Worm (Caenorhabditis elegans): Measurements from ENCODE around the gene str-64.

str-64 gene

ce11 chrV:3269407-3269806 is 13.7 kb upstream of the str-64 start, which contains the start of gene T28A11.19:
Gene T28A11.19, minus strand, starts transcription at chrV:3269514.
- no peak for TF ChIP-seq hlh-30 (tag; optimal IDR thresholded peaks at IDR 0.05; ENCODE audit: insufficient read depth)
- no peak for TF ChIP-seq nhr-232 (tag; optimal IDR thresholded peaks at IDR 0.05)
- no peak for TF ChIP-seq rnt-1 (tag; optimal IDR thresholded peaks at IDR 0.05)
- no peak for TF ChIP-seq sdc-2 (tag; optimal IDR thresholded peaks at IDR 0.05)
- no peak for TF ChIP-seq F13H6.1 (tag; optimal IDR thresholded peaks at IDR 0.05)
- no peak for TF ChIP-seq ceh-6 (GFP tag; optimal IDR thresholded peaks at IDR 0.05)
- TF ChIP-seq fkh-10 (GFP tag; optimal IDR thresholded peaks at IDR 0.05): no peak
- TF ChIP-seq pqm-1 (tag; optimal IDR thresholded peaks at IDR 0.05): no peak
- no peak for TF ChIP-seq sox-4 (tag; optimal IDR thresholded peaks at IDR 0.05)
- TF ChIP-seq syd-9 (tag; optimal IDR thresholded peaks at IDR 0.05): no peak
- no peak for TF ChIP-seq sox-2 (GFP tag; IDR thresholded peaks at IDR 0.05)

ce11 chrV:3273156-3273555 is 9.9 kb upstream of the str-64 start, which contains the start of gene T28A11.20:
Gene T28A11.20, minus strand, starts transcription at chrV:3273256.
- no peak for TF ChIP-seq sox-4 (tag; optimal IDR thresholded peaks at IDR 0.05)

- TF ChIP-seq ama-1 (optimal IDR thresholded peaks at IDR 0.05): no peak
- no peak for TF ChIP-seq zip-5 (tag; optimal IDR thresholded peaks at IDR 0.05)
- no peak for TF ChIP-seq che-1 (tag; optimal IDR thresholded peaks at IDR 0.05)
- TF ChIP-seq unc-55 (GFP tag; optimal IDR thresholded peaks at IDR 0.05): no peak
- no peak for TF ChIP-seq ceh-19 (GFP tag; optimal IDR thresholded peaks at IDR 0.05)
- TF ChIP-seq lim-6 (tag; optimal IDR thresholded peaks at IDR 0.05): no peak
- TF ChIP-seq pat-9 (tag; optimal IDR thresholded peaks at IDR 0.05): no peak
- TF ChIP-seq ceh-24 (tag; optimal IDR thresholded peaks at IDR 0.05): no peak
- TF ChIP-seq ceh-6 (GFP tag; optimal IDR thresholded peaks at IDR 0.05): no peak
- no peak for TF ChIP-seq nhr-232 (tag; optimal IDR thresholded peaks at IDR 0.05)
- no peak for TF ChIP-seq npax-4 (tag; optimal IDR thresholded peaks at IDR 0.05)
- TF ChIP-seq sox-4 (tag; optimal IDR thresholded peaks at IDR 0.05): no peak
These were observed 9.4 kb upstream of the str-64 start, which contains the start of gene T28A11.4 for ce11 chrV:3273577-3274100. Gene T28A11.4, plus strand, starts transcription at chrV:3274050.

- no peak for TF ChIP-seq ceh-2 (tag; optimal IDR thresholded peaks at IDR 0.05)
- TF ChIP-seq dmd-4 (tag; optimal IDR thresholded peaks at IDR 0.05; ENCODE audit: borderline replicate concordance): no peak
- TF ChIP-seq sox-2 (GFP tag; IDR thresholded peaks at IDR 0.05): no peak
- no peak for TF ChIP-seq K02D7.2 (tag; optimal IDR thresholded peaks at IDR 0.05)
- no peak for TF ChIP-seq nhr-232 (tag; optimal IDR thresholded peaks at IDR 0.05)
- TF ChIP-seq elt-4 (tag; optimal IDR thresholded peaks at IDR 0.05): no peak
- no peak for TF ChIP-seq F13H6.1 (tag; optimal IDR thresholded peaks at IDR 0.05)
- TF ChIP-seq zip-5 (tag; optimal IDR thresholded peaks at IDR 0.05): no peak
These were observed 8.0 kb upstream of the str-64 start, which contains the start of gene T28A11.3 for ce11 chrV:3275033-3275432. Gene T28A11.3, plus strand, starts transcription at chrV:3275333.

ce11 chrV:3276184-3276583 is 6.9 kb upstream of the str-64 start:
- TF ChIP-seq madf-2 (tag; optimal IDR thresholded peaks at IDR 0.05) (no peak), ceh-6 (GFP tag; optimal IDR thresholded peaks at IDR 0.05) (no peak), lin-11 (tag; optimal IDR thresholded peaks at IDR 0.05) (no peak), eyg-1 (tag; optimal IDR thresholded peaks at IDR 0.05) (no peak), mec-3 (tag; optimal IDR thresholded peaks at IDR 0.05; ENCODE audit: borderline replicate concordance) (no peak), tbx-7 (tag; optimal IDR thresholded peaks at IDR 0.05) (no peak), unc-3 (GFP tag; conservative IDR thresholded peaks at IDR 0.05) (no peak), unc-3 (tag; optimal IDR thresholded peaks at IDR 0.05) (no peak), pha-2 (tag; optimal IDR thresholded peaks at IDR 0.05) (no peak), hlh-15 (tag; optimal IDR thresholded peaks at IDR 0.05) (no peak), ahr-1 (tag; optimal IDR thresholded peaks at IDR 0.05) (no peak), dve-1 (tag; optimal IDR thresholded peaks at IDR 0.05) (no peak), ceh-45 (GFP tag; IDR thresholded peaks at IDR 0.05) (no peak), sdc-2 (tag; optimal IDR thresholded peaks at IDR 0.05) (no peak), npax-4 (tag; optimal IDR thresholded peaks at IDR 0.05) (no peak), pag-3 (tag; optimal IDR thresholded peaks at IDR 0.05; ENCODE audit: borderline replicate concordance) (no peak), fkh-6 (tag; optimal IDR thresholded peaks at IDR 0.05) (no peak), hlh-13 (GFP tag; optimal IDR thresholded peaks at IDR 0.05) (no peak), gmeb-2 (tag; optimal IDR thresholded peaks at IDR 0.05) (no peak)
